Fruit fly (Drosophila melanogaster) whole organism, embryonic: ENCODE results near the gene CG10481.

Experiments
- Awh ChIP-seq: fragments of 200-800 bp; sonication (Bioruptor generic); IDR thresholded peaks from 2 replicates; pipeline ENCODE4, ENCODE4 v1.3.6; 2022; ENCODE audit warnings: missing biosample characterization, missing genetic modification characterization
- CG12071 ChIP-seq: fragments of 200-800 bp; sonication (Bioruptor generic); optimal IDR thresholded peaks from 3 replicates; lab custom pipeline; 2018; ENCODE audit warnings: missing biosample characterization, mild to moderate bottlenecking, missing genetic modification characterization
- CG1233 ChIP-seq: fragments of 200-800 bp; sonication (Bioruptor generic); optimal IDR thresholded peaks from 4 replicates; lab custom pipeline; 2018; ENCODE audit warnings: missing biosample characterization, mild to moderate bottlenecking, missing genetic modification characterization
- CG14710 ChIP-seq: fragments of 200-800 bp; sonication (Bioruptor generic); optimal IDR thresholded peaks from 3 replicates; lab custom pipeline; 2019; ENCODE audit warnings: missing biosample characterization, mild to moderate bottlenecking, missing genetic modification characterization, moderate library complexity
- CG15696 ChIP-seq: fragments of 200-800 bp; sonication (Bioruptor generic); optimal IDR thresholded peaks from 2 replicates; lab custom pipeline; 2019; ENCODE audit warnings: missing biosample characterization, mild to moderate bottlenecking, missing genetic modification characterization, moderate library complexity
- CG2712 ChIP-seq: fragments of 200-800 bp; optimal IDR thresholded peaks from 3 replicates; lab custom pipeline; 2019; ENCODE audit warnings: missing biosample characterization, mild to moderate bottlenecking, missing genetic modification characterization, moderate library complexity
- CG2889 ChIP-seq: fragments of 200-800 bp; sonication (Bioruptor generic); IDR thresholded peaks from 3 replicates; pipeline ENCODE4 v1.3.6; 2022; ENCODE audit warnings: missing biosample characterization, missing genetic modification characterization
- CG3726 ChIP-seq: fragments of 200-800 bp; sonication (Bioruptor generic); IDR thresholded peaks from 3 replicates; pipeline ENCODE4, ENCODE4 v1.3.6; 2022; ENCODE audit warnings: missing biosample characterization, missing genetic modification characterization
- CG42726 ChIP-seq: fragments of 200-800 bp; sonication (Bioruptor generic); IDR thresholded peaks from 2 replicates; pipeline ENCODE4 v1.3.6; 2022; ENCODE audit warnings: missing biosample characterization, missing genetic modification characterization; ENCODE audit not compliant: partially characterized antibody
- CG6683 ChIP-seq: fragments of 200-800 bp; sonication (Bioruptor generic); optimal IDR thresholded peaks from 2 replicates; lab custom pipeline; 2017; ENCODE audit warnings: missing biosample characterization, mild to moderate bottlenecking, missing genetic modification characterization, missing genetic modification reagents
- CG6813 ChIP-seq: fragments of 200-800 bp; sonication (Bioruptor generic); optimal IDR thresholded peaks from 2 replicates; lab custom pipeline; 2017; ENCODE audit warnings: missing biosample characterization, missing genetic modification characterization, mild to moderate bottlenecking, moderate library complexity, missing genetic modification reagents
- Dip2 ChIP-seq: fragments of 200-800 bp; sonication (Bioruptor generic); IDR thresholded peaks from 2 replicates; pipeline ENCODE4 v1.3.6; 2022; ENCODE audit warnings: missing biosample characterization, missing genetic modification characterization
- Dref ChIP-seq: fragments of 200-800 bp; sonication (Bioruptor generic); IDR thresholded peaks from 2 replicates; pipeline ENCODE4 v1.3.6; 2022; ENCODE audit warnings: missing biosample characterization, missing genetic modification characterization
- Drgx ChIP-seq: fragments of 200-800 bp; sonication (Bioruptor generic); IDR thresholded peaks from 2 replicates; pipeline ENCODE4 v1.3.6; 2022; ENCODE audit warnings: missing biosample characterization, missing genetic modification characterization
- HLH3B ChIP-seq: fragments of 200-800 bp; sonication (Bioruptor generic); IDR thresholded peaks from 2 replicates; pipeline ENCODE4 v1.3.6; 2022; ENCODE audit warnings: missing biosample characterization, missing genetic modification characterization
- HLHmδ ChIP-seq: fragments of 200-800 bp; sonication (Bioruptor generic); optimal IDR thresholded peaks from 2 replicates; lab custom pipeline; 2018; ENCODE audit warnings: missing biosample characterization, mild to moderate bottlenecking, missing genetic modification characterization, moderate library complexity
- Kr ChIP-seq: fragments of 200-800 bp; sonication (Bioruptor generic); optimal IDR thresholded peaks from 2 replicates; lab custom pipeline; 2017; ENCODE audit warnings: missing biosample characterization, mild to moderate bottlenecking, missing genetic modification characterization
- Lhr ChIP-seq: fragments of 200-800 bp; sonication (Bioruptor generic); optimal IDR thresholded peaks from 3 replicates; lab custom pipeline; 2017; ENCODE audit warnings: mild to moderate bottlenecking, missing biosample characterization, missing genetic modification reagents, missing genetic modification characterization
- Med ChIP-seq: fragments of 200-800 bp; sonication (Bioruptor generic); peaks from one replicate; lab custom pipeline; 2016; ENCODE audit warnings: missing biosample characterization, missing genetic modification characterization, mild to moderate bottlenecking, inconsistent platforms, moderate library complexity
- Xrp1 ChIP-seq: fragments of 200-800 bp; sonication (Bioruptor generic); IDR thresholded peaks from 2 replicates; pipeline ENCODE4 v1.3.6; 2022; ENCODE audit warnings: missing biosample characterization, missing genetic modification characterization
- ab ChIP-seq: fragments of 200-800 bp; sonication (Bioruptor generic); optimal IDR thresholded peaks from 2 replicates; lab custom pipeline; 2016; ENCODE audit warnings: missing biosample characterization, missing genetic modification characterization
- ara ChIP-seq: fragments of 200-800 bp; sonication (Bioruptor generic); IDR thresholded peaks from 2 replicates; pipeline ENCODE4 v1.3.6; 2022; ENCODE audit warnings: missing biosample characterization, missing genetic modification characterization
- fd64A ChIP-seq: fragments of 200-800 bp; sonication (Bioruptor generic); optimal IDR thresholded peaks from 3 replicates; lab custom pipeline; 2018; ENCODE audit warnings: missing biosample characterization, mild to moderate bottlenecking, missing genetic modification characterization
- gcm ChIP-seq: fragments of 200-800 bp; sonication (Bioruptor generic); optimal IDR thresholded peaks from 2 replicates; lab custom pipeline; 2019; ENCODE audit warnings: missing biosample characterization, mild to moderate bottlenecking, missing genetic modification characterization, moderate library complexity
- gcm2 ChIP-seq: fragments of 200-800 bp; sonication (Bioruptor generic); optimal IDR thresholded peaks from 2 replicates; lab custom pipeline; 2016; ENCODE audit warnings: missing biosample characterization, missing genetic modification characterization
- hth ChIP-seq: fragments of >200 bp; optimal IDR thresholded peaks from 2 replicates; lab custom pipeline; 2017; ENCODE audit warnings: inconsistent platforms
- kni ChIP-seq: fragments of 200-800 bp; sonication (Bioruptor generic); optimal IDR thresholded peaks from 3 replicates; lab custom pipeline; 2017; ENCODE audit warnings: mild to moderate bottlenecking, missing biosample characterization, missing genetic modification reagents, missing genetic modification characterization
- lov ChIP-seq, 2 experiments: fragments of 200-800 bp in 1 of 2; fragments of >200 bp in 1 of 2; sonication (Bioruptor generic) in 1 of 2; IDR thresholded peaks in 1 of 2; optimal IDR thresholded peaks in 1 of 2; 2 replicates in 1 of 2; 3 replicates in 1 of 2; pipeline versions ENCODE4 v1.3.6 to Lab custom; 2017 to 2022; ENCODE audit warnings: missing biosample characterization in 1 of 2, missing genetic modification characterization in 1 of 2
- luna ChIP-seq: fragments of 200-800 bp; sonication (Bioruptor generic); optimal IDR thresholded peaks from 2 replicates; lab custom pipeline; 2016; ENCODE audit warnings: missing biosample characterization, missing genetic modification characterization
- onecut ChIP-seq: fragments of 200-800 bp; sonication (Bioruptor generic); IDR thresholded peaks from 2 replicates; pipeline ENCODE4 v1.3.6; 2022; ENCODE audit warnings: missing biosample characterization, missing genetic modification characterization
- sisA ChIP-seq: fragments of 200-800 bp; sonication (Bioruptor generic); IDR thresholded peaks from 2 replicates; pipeline ENCODE4 v1.3.6; 2022; ENCODE audit warnings: missing biosample characterization, missing genetic modification characterization
- tll ChIP-seq, 2 experiments: fragments of 200-800 bp in 1 of 2; fragments of >200 bp in 1 of 2; sonication (Bioruptor generic) in 1 of 2; optimal IDR thresholded peaks; 2 replicates each; lab custom pipeline; 2017 to 2019; ENCODE audit warnings: missing biosample characterization in 2 of 2, missing genetic modification characterization in 2 of 2, mild to moderate bottlenecking in 1 of 2, moderate library complexity in 1 of 2
- twi ChIP-seq: fragments of 200-800 bp; optimal IDR thresholded peaks from 2 replicates; lab custom pipeline; 2019; ENCODE audit warnings: missing biosample characterization, mild to moderate bottlenecking, missing genetic modification characterization, moderate library complexity
- vvl ChIP-seq: fragments of 200-800 bp; sonication (Bioruptor generic); IDR thresholded peaks from 2 replicates; pipeline ENCODE4 v1.3.6; 2022; ENCODE audit warnings: missing biosample characterization, missing genetic modification characterization
- zen ChIP-seq: fragments of 200-800 bp; sonication (Bioruptor generic); optimal IDR thresholded peaks from 3 replicates; lab custom pipeline; 2018; ENCODE audit warnings: missing biosample characterization, mild to moderate bottlenecking, missing genetic modification characterization, moderate library complexity

Gene CG10481

DNA sequence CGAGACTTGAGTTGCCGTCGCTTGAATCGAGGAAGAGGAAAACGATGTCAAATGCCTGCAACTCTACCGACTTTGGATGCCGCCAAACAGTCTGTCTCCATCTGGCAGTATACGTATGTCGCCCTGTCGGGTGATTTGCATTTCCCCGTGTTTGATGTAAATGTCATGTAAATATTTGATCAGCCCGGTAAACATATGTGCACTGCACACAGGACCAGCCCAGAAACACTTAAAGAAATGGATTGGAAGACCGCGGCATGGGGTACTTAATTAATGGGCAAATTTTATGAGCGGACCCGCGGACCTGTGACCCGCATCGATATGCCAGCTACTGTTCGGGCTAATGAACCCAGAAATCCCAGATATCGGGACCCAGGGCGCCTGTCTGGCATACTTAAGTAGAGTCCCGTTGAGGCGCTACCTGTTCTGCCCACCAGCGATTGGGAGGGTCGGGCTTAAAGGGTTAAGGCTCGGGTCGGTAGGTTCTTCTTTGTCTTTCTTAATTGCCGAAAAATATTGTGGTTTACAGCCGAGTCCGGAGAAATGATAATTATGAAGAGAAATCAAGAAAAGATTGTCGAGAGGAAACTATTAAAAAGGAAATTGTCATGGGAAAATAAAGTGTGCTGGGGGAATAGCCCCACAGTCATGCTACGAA lies 45.6 kb upstream of the CG10481 start:
- peak; percentile 31 for TF ChIP-seq fd64A (GFP tag; lab: Kevin White, UChicago)
- TF ChIP-seq gcm2 (GFP tag; lab: Kevin White, UChicago) = no peak
- peak; percentile 37 for TF ChIP-seq onecut (GFP tag; lab: Robert Waterston, UW)
- TF ChIP-seq HLHmδ (GFP tag; lab: Kevin White, UChicago) = peak; percentile 88
- TF ChIP-seq CG6813 = peak; percentile 43
- no peak for TF ChIP-seq CG2889 (GFP tag; lab: Robert Waterston, UW)
- TF ChIP-seq ara (GFP tag; lab: Robert Waterston, UW) = peak; percentile 26; the same call in 1 of the 2 replicates
- peak; percentile 2 for TF ChIP-seq CG1233
- TF ChIP-seq twi (tag; lab: Kevin White, UChicago) = peak; percentile 11
- TF ChIP-seq luna (GFP tag; lab: Kevin White, UChicago) = no peak
- no peak for TF ChIP-seq sisA (GFP tag; lab: Robert Waterston, UW)
- TF ChIP-seq CG3726 (GFP tag; lab: Robert Waterston, UW) = peak; percentile 25; the same call in 1 of the 3 replicates
- TF ChIP-seq Dref = no peak
- peak; percentile 10 for TF ChIP-seq CG14710 (tag; lab: Kevin White, UChicago)
- TF ChIP-seq lov (optimal IDR thresholded peaks at IDR 0.05; lab: Kevin White, UChicago) = no peak
- TF ChIP-seq lov (GFP tag; IDR thresholded peaks at IDR 0.05; lab: Robert Waterston, UW) = 0 out of 3 replicates have a peak, but pooled peaks have one; percentile 23
- TF ChIP-seq gcm = peak; percentile 32
- TF ChIP-seq CG15696 (tag; lab: Kevin White, UChicago) = peak; percentile 35
- peak; percentile 79 for TF ChIP-seq zen
- 0 out of 2 replicates have a peak, but pooled peaks have one; percentile 9 for TF ChIP-seq HLH3B (GFP tag; lab: Robert Waterston, UW)
- TF ChIP-seq Kr (GFP tag; lab: Kevin White, UChicago) = peak; percentile 65
- TF ChIP-seq hth (lab: Kevin White, UChicago) = no peak
- peak; percentile 82 for TF ChIP-seq kni (GFP tag; lab: Kevin White, UChicago)
- TF ChIP-seq CG6683 (GFP tag; lab: Kevin White, UChicago) = no peak
- no peak for TF ChIP-seq CG42726 (GFP tag; lab: Robert Waterston, UW)
- TF ChIP-seq Awh = peak; percentile 80
- no peak for TF ChIP-seq Dip2 (GFP tag; lab: Robert Waterston, UW)
- TF ChIP-seq vvl (GFP tag; lab: Robert Waterston, UW) = peak; percentile 70; the same call in 1 of the 2 replicates
- peak in 1 of 2 experiments; percentile 72 for TF ChIP-seq tll (GFP tag; optimal IDR thresholded peaks at IDR 0.05; lab: Kevin White, UChicago)
- TF ChIP-seq Med (GFP tag; lab: Kevin White, UChicago) = peak; percentile 2
- TF ChIP-seq ab (GFP tag; lab: Kevin White, UChicago) = no peak
- 0 out of 2 replicates have a peak, but pooled peaks have one; percentile 40 for TF ChIP-seq Xrp1
- no peak for TF ChIP-seq Lhr (GFP tag; lab: Kevin White, UChicago)
- TF ChIP-seq CG12071 = peak; percentile 24

dm6 chr2L:19936131-19936530 lies 43.8 kb upstream of the CG10481 start:
- TF ChIP-seq Drgx (GFP tag; lab: Robert Waterston, UW) (peak; percentile 74), CG2712 (tag; lab: Kevin White, UChicago) (peak; percentile 15)
